Worm (Caenorhabditis elegans): ENCODE measurements around the gene F08G2.8.

ce11 chrII:13839454-13839853, 12.7 kb upstream of the F08G2.8 start:
- TF ChIP-seq hlh-6 (tag; optimal IDR thresholded peaks at IDR 0.05) (no peak), mec-3 (tag; optimal IDR thresholded peaks at IDR 0.05; ENCODE audit: borderline replicate concordance) (no peak), fkh-6 (tag; optimal IDR thresholded peaks at IDR 0.05) (no peak), ceh-45 (GFP tag; IDR thresholded peaks at IDR 0.05) (no peak), ets-4 (tag; optimal IDR thresholded peaks at IDR 0.05) (no peak), K09A11.1 (tag; optimal IDR thresholded peaks at IDR 0.05; ENCODE audit: insufficient read depth) (no peak), hlh-15 (tag; optimal IDR thresholded peaks at IDR 0.05) (no peak)
